Worm (Caenorhabditis elegans) whole organism, L4/young adult: ENCODE results near the gene ahsa-1.

Source experiments
- W03F9.2 ChIP-seq: fragments of 150-350 bp; optimal IDR thresholded peaks from 2 replicates; lab custom pipeline; 2014; ENCODE audit warnings: missing biosample characterization, missing genetic modification characterization
- dao-5 ChIP-seq: sonication (generic microtip); optimal IDR thresholded peaks from 2 replicates; lab custom pipeline; 2016; ENCODE audit warnings: missing genotype, missing genetic modification characterization, moderate library complexity, missing compliant biosample characterization

ce11 chrV:15074907-15075306 is 10.3 kb downstream of the ahsa-1 start:
- no peak for TF ChIP-seq W03F9.2
- TF ChIP-seq dao-5 (tag; lab: Kevin White, UChicago): no peak
